Fruit fly (Drosophila melanogaster): ENCODE measurements around the gene kay.

Gene kay

dm6 chr3R:29765267-29766095 is at the start of gene kay:
kay (plus strand) TSS chr3R:29765995.
- TF ChIP-seq CG8478 (optimal IDR thresholded peaks at IDR 0.05) (no peak), usp (GFP tag; optimal IDR thresholded peaks at IDR 0.05) (no peak)

DNA sequence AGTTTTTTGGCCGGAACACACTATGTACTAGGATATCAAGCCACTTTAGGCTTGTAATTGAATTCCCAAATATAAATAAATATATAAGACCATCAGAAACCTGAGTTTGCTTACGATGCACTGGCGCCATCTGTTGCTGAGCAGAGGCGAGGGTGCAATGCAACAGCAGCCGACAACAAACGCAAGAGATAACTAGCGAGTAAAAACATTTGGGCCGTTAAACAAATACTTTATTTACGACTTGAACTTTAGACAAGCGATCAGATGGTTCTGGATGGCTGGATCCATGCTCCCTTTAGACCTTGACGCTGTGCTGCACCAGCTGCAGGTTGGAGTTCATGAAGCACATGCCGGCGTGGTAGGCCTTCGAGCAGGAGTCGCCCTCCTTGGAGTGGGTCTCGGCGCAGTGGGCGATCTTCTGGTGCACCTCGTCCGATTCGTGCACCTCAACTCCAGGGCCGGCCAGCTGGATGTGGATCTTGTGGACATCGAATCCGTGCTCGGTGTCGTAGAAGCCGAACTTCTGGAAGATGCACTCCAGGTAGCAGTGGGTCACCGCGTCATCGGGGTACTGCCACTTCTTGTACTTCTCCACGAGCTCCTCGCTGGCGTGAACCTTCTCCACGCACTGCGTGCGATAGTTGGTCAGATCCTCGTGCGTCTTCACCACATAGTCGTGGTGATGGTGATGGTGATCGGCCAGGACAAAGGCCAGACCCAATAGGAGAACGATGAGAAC is 49.6 kb upstream of the kay start:
- TF ChIP-seq CG8478 (optimal IDR thresholded peaks at IDR 0.05) (no peak), psq (optimal IDR thresholded peaks at IDR 0.05) (no peak), Dll (optimal IDR thresholded peaks at IDR 0.05) (no peak), EcR (GFP tag; optimal IDR thresholded peaks at IDR 0.05) (no peak), usp (GFP tag; optimal IDR thresholded peaks at IDR 0.05) (no peak), pan (optimal IDR thresholded peaks at IDR 0.05) (no peak)

DNA sequence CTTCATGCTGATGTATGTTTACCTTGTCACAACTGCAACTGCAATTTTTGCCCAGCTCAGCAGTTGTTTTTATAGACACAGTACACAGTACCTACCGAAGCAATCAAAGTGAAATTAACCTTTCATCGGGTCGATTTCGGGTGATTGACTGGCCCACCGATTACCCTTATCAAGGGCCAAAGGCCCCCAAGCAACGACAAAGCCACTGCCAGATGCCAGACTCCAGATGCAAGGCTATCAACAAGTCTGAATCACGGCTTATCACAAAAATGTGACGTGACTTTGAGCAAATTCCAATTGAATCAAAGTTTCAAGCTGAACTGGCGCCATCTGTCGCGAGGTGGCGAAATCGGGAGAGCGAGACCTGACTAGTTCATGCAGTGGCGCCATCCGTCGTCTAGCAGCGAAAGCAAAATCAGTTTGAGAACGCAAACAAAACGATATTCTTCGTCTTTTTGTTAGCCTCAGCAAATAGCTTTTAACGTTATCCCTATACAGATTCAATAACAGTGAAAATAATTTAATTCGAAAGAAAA is 48.9 kb upstream of the kay start, which contains the start of gene Obp99b:
Obp99b (minus strand) TSS at position 115 of the 536 bp plus-strand sequence.
- TF ChIP-seq usp (GFP tag; optimal IDR thresholded peaks at IDR 0.05) (no peak), Dll (optimal IDR thresholded peaks at IDR 0.05) (no peak), psq (optimal IDR thresholded peaks at IDR 0.05) (no peak), CG8478 (optimal IDR thresholded peaks at IDR 0.05) (no peak), EcR (GFP tag; optimal IDR thresholded peaks at IDR 0.05) (no peak), pan (optimal IDR thresholded peaks at IDR 0.05) (no peak)

DNA sequence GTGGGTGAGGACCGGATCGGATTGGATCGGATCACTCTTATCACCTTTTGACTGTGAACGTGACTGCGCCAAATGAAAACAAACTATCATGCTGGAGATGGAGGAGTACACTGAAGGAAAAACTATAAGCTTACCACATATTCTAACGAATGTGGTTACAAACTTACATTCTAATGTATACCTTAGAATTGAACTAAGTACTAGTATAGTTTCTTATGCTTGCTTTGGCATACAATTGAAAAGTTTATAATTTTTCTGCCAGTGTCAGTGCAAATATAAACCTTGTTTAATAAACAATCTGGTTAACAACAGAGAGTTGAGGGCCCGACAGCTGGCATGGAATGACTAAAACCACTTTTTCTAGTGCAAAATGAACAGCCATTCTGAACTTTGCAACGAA is 48.3 kb upstream of the kay start:
- TF ChIP-seq Dll (optimal IDR thresholded peaks at IDR 0.05) (no peak), psq (optimal IDR thresholded peaks at IDR 0.05) (no peak), pan (optimal IDR thresholded peaks at IDR 0.05) (no peak), usp (GFP tag; optimal IDR thresholded peaks at IDR 0.05) (no peak), EcR (GFP tag; optimal IDR thresholded peaks at IDR 0.05) (no peak), CG8478 (optimal IDR thresholded peaks at IDR 0.05) (no peak)

DNA sequence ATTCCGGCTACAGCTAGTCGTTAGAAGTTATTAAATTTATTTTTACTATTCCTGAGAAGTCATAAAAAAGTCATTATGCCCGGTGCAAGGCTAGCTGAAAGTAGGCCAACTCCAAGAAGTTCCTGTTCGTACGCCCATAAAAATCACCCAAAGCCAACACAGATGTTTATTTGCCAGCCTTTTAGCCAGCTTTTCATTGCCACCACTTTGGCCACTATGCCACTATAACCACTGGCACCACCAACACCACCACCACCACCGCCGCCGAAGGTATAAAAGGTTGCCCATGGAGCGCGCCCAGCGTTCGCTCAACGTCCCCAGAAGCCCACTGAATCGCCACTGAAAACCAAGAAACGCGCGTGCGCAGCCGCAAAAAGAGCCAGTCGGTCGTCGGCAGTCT is 47.4 kb upstream of the kay start, which contains the start of gene CG15506:
CG15506 (plus strand) TSS at position 301 of the 400 bp plus-strand sequence.
- TF ChIP-seq CG8478 (optimal IDR thresholded peaks at IDR 0.05) (no peak), pan (optimal IDR thresholded peaks at IDR 0.05) (no peak), EcR (GFP tag; optimal IDR thresholded peaks at IDR 0.05) (no peak), psq (optimal IDR thresholded peaks at IDR 0.05) (no peak), Dll (optimal IDR thresholded peaks at IDR 0.05) (no peak), usp (GFP tag; optimal IDR thresholded peaks at IDR 0.05) (no peak)

DNA sequence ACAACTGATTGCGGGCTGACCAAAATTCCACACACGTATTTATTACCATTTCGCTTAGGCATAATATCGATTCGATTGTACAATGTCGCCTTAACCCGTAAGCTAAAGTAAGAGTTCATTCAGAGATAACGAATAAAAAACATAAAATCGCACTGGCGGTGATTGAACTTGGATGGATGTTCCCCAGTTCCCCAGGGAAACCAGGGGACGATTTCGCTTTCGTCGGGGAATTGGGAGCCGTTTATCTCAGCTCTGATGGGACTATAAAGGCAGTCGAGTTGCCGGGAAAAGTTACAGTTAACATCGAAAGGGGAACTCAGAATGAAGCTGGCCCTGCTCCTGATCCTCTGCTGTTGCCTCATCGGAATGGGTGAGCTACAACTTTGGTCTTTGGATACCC is 43.6 kb upstream of the kay start, which contains the start of gene CG34296:
CG34296 (plus strand) TSS at position 301 of the 400 bp plus-strand sequence.
- TF ChIP-seq psq (optimal IDR thresholded peaks at IDR 0.05): no peak
- no peak for TF ChIP-seq Dll (optimal IDR thresholded peaks at IDR 0.05)
- no peak for TF ChIP-seq EcR (GFP tag; optimal IDR thresholded peaks at IDR 0.05)
- TF ChIP-seq pan (optimal IDR thresholded peaks at IDR 0.05): no peak
- no peak for TF ChIP-seq CG8478 (optimal IDR thresholded peaks at IDR 0.05)
- TF ChIP-seq usp (GFP tag; optimal IDR thresholded peaks at IDR 0.05): no peak

DNA sequence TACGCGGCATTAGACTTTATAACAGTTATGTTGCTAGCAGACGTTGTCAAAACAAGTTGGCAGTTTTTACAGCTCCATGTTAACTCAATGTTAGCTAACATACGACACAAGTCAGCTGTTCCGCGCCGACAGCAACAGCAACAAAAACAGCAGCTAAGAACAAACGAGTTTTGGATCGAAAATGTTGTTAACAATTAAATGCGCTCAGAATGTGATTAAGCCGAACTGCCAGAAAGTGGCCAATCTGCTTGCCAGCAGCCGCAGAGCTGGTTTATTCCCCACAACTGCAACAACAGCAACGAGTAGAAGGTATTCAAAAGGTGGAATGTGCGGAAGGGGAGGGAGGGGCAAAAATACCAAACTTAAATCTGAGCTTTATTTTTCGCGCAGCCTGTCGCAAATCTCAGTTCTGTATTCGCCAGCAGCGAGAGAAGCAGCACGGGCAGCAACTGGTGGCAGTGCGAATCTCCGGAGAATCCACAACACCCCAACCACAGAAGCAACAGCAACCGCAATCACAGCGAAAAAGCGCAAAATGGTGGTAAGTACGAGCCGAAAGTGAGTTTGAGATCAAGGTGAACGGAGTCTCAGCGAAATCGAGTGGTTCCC is 42.6 kb upstream of the kay start, which contains the start of gene Pcd:
Pcd (plus strand) TSS at position 116 of the 609 bp plus-strand sequence.
- TF ChIP-seq usp (GFP tag; optimal IDR thresholded peaks at IDR 0.05) (no peak), EcR (GFP tag; optimal IDR thresholded peaks at IDR 0.05) (no peak), psq (optimal IDR thresholded peaks at IDR 0.05) (no peak), pan (optimal IDR thresholded peaks at IDR 0.05) (no peak), Dll (optimal IDR thresholded peaks at IDR 0.05) (no peak), CG8478 (optimal IDR thresholded peaks at IDR 0.05) (no peak)

- TF ChIP-seq psq (optimal IDR thresholded peaks at IDR 0.05) (no peak), pan (optimal IDR thresholded peaks at IDR 0.05) (no peak), EcR (GFP tag; optimal IDR thresholded peaks at IDR 0.05) (no peak), CG8478 (optimal IDR thresholded peaks at IDR 0.05) (no peak), usp (GFP tag; optimal IDR thresholded peaks at IDR 0.05) (no peak), Dll (optimal IDR thresholded peaks at IDR 0.05) (no peak)
Measured at dm6 chr3R:29724745-29725144, 41.0 kb upstream of the kay start, which contains the start of the genes Naa40 and CG18731. Naa40 (minus strand) TSS chr3R:29724950. CG18731 (plus strand) TSS chr3R:29725027.

DNA sequence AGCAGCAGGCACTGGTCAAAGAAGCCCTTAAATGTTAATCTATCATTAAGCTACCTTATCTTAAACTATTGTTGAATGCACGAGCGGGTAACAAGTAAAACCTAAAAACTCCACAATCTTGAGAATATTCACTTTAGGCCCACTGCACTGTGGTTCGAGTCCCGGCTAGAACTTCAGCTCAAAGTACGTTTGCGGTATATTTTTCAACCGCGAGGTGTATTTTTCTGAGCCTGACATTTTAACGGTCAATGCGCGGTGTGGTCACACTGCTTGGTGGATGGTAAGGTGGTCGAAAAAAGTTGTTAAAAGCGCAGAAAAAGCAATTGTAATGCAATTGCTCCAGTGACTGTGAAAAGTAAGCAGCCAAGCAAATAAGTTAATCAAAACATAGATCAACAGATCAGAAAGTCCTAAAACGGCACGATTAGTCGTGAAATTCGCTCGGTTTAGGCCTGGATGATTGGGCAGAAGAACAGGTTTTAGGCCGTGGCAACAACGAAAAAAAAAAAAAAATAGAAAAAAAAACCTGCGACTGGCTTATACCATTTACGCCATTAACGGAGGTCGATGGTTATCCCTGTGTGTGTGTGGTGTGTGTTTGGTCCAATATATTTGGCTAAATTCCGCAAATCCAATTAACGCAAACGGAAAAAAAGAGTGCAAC is 40.1 kb upstream of the kay start, which contains the start of gene Kul:
Kul (plus strand) TSS at position 254 of the 664 bp plus-strand sequence.
- no peak for TF ChIP-seq CG8478 (optimal IDR thresholded peaks at IDR 0.05)
- TF ChIP-seq usp (GFP tag; optimal IDR thresholded peaks at IDR 0.05): no peak
- TF ChIP-seq pan (optimal IDR thresholded peaks at IDR 0.05): no peak
- no peak for TF ChIP-seq psq (optimal IDR thresholded peaks at IDR 0.05)
- TF ChIP-seq Dll (optimal IDR thresholded peaks at IDR 0.05): no peak
- no peak for TF ChIP-seq EcR (GFP tag; optimal IDR thresholded peaks at IDR 0.05)

dm6 chr3R:29726277-29726676 is 39.5 kb upstream of the kay start:
- TF ChIP-seq Dll (optimal IDR thresholded peaks at IDR 0.05) (peak; percentile 52), usp (GFP tag; optimal IDR thresholded peaks at IDR 0.05) (no peak)

DNA sequence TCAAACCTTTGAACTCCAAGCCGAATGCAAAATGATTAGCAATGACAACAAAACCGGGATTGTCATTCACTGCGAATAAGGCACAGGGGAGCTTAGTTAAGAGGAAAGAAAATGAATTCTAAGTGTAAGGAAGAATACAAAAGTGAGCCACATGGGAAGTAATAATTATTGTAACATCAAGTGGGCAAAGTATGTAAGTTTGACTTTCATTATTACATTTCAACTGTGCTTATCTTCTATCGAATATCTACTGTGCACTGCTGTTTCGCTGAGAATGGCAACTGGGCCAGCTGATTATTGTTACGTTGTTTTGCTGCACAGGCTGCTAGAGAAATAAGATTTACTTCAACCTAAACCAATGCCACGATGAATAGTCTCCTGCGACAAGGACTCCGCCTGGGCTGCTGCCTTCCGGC is 29.1 kb upstream of the kay start, which contains the start of the genes CG7601 and CIA30:
CG7601 (minus strand) TSS at position 68 of the 416 bp plus-strand sequence.
CIA30 (plus strand) TSS at position 288 of the 416 bp plus-strand sequence.
- no peak for TF ChIP-seq Dll (optimal IDR thresholded peaks at IDR 0.05)
- TF ChIP-seq CG8478 (optimal IDR thresholded peaks at IDR 0.05): no peak
- TF ChIP-seq psq (optimal IDR thresholded peaks at IDR 0.05): no peak
- no peak for TF ChIP-seq usp (GFP tag; optimal IDR thresholded peaks at IDR 0.05)
- no peak for TF ChIP-seq EcR (GFP tag; optimal IDR thresholded peaks at IDR 0.05)
- TF ChIP-seq pan (optimal IDR thresholded peaks at IDR 0.05): no peak

All from whole organism.